Worm (Caenorhabditis elegans): ENCODE data around the gene str-93.

ce11 chrV:17673343-17673742, at the start of gene str-93:
- TF ChIP-seq T22C8.4 (GFP tag; IDR thresholded peaks at IDR 0.05) (no peak), ztf-23 (GFP tag; IDR thresholded peaks at IDR 0.05) (no peak), klf-2 (GFP tag; conservative IDR thresholded peaks at IDR 0.05) (no peak), med-1 (GFP tag; optimal IDR thresholded peaks at IDR 0.05; ENCODE audit: insufficient read depth) (no peak), flt-1 (GFP tag; IDR thresholded peaks at IDR 0.05) (no peak), cog-1 (tag; optimal IDR thresholded peaks at IDR 0.05) (no peak), ref-1 (GFP tag; conservative IDR thresholded peaks at IDR 0.05) (no peak), ztf-29 (GFP tag; IDR thresholded peaks at IDR 0.05) (no peak)

All from whole organism, midembryonic.